Worm (Caenorhabditis elegans) whole organism, late embryonic: ENCODE data around the gene lin-18.
A peak's percentile ranks its signal among the peaks of the same experiment; 100 is the strongest.

Experiments used
- C38D4.7 ChIP-seq: fragments of 200-800 bp; sonication (Bioruptor generic); optimal IDR thresholded peaks from 2 replicates; lab custom pipeline; 2018; ENCODE audit warnings: mild to moderate bottlenecking, missing genetic modification characterization, moderate library complexity, missing compliant biosample characterization
- F13H6.1 ChIP-seq: sonication (generic microtip); optimal IDR thresholded peaks from 2 replicates; lab custom pipeline; 2016; ENCODE audit warnings: missing genetic modification characterization, missing compliant biosample characterization
- K02D7.2 ChIP-seq: sonication (generic microtip); optimal IDR thresholded peaks from 2 replicates; lab custom pipeline; 2017; ENCODE audit warnings: mild to moderate bottlenecking, missing genetic modification characterization, missing compliant biosample characterization
- ama-1 ChIP-seq: fragments of 150-350 bp; optimal IDR thresholded peaks from 2 replicates; lab custom pipeline; 2014
- ceh-18 ChIP-seq: sonication (generic microtip); optimal IDR thresholded peaks from 2 replicates; lab custom pipeline; 2016; ENCODE audit warnings: missing genetic modification characterization, missing compliant biosample characterization
- ceh-19 ChIP-seq: fragments of 200-800 bp; sonication (Bioruptor generic); optimal IDR thresholded peaks from 2 replicates; lab custom pipeline; 2018; ENCODE audit warnings: mild to moderate bottlenecking, missing genetic modification characterization, missing compliant biosample characterization
- ceh-22 ChIP-seq: sonication (generic microtip); optimal IDR thresholded peaks from 2 replicates; lab custom pipeline; 2017; ENCODE audit warnings: missing biosample characterization, missing genetic modification characterization
- ceh-31 ChIP-seq: sonication (generic microtip); optimal IDR thresholded peaks from 2 replicates; lab custom pipeline; 2016; ENCODE audit warnings: missing genetic modification characterization, missing compliant biosample characterization
- ceh-6 ChIP-seq: fragments of 200-800 bp; sonication (Bioruptor generic); optimal IDR thresholded peaks from 2 replicates; lab custom pipeline; 2018; ENCODE audit warnings: mild to moderate bottlenecking, missing genetic modification characterization, missing compliant biosample characterization
- ceh-9 ChIP-seq: sonication (generic microtip); optimal IDR thresholded peaks from 2 replicates; lab custom pipeline; 2016; ENCODE audit warnings: mild to moderate bottlenecking, missing genetic modification characterization, inconsistent platforms, missing compliant biosample characterization
- che-1 ChIP-seq: sonication (generic microtip); optimal IDR thresholded peaks from 2 replicates; lab custom pipeline; 2016; ENCODE audit warnings: mild to moderate bottlenecking, missing genetic modification characterization, missing compliant biosample characterization
- dmd-4 ChIP-seq: sonication (generic microtip); optimal IDR thresholded peaks from 2 replicates; lab custom pipeline; 2016; ENCODE audit warnings: borderline replicate concordance, missing genetic modification characterization, missing compliant biosample characterization
- elt-2 ChIP-seq: sonication (generic microtip); optimal IDR thresholded peaks from 2 replicates; lab custom pipeline; 2016; ENCODE audit warnings: missing genetic modification reagents, missing genetic modification characterization, missing compliant biosample characterization
- elt-4 ChIP-seq: sonication (generic microtip); optimal IDR thresholded peaks from 2 replicates; lab custom pipeline; 2016; ENCODE audit warnings: missing genetic modification characterization, missing compliant biosample characterization
- ets-4 ChIP-seq: sonication (generic microtip); optimal IDR thresholded peaks from 2 replicates; lab custom pipeline; 2016; ENCODE audit warnings: missing genetic modification characterization, missing compliant biosample characterization
- fax-1 ChIP-seq: sonication (generic microtip); optimal IDR thresholded peaks from 2 replicates; lab custom pipeline; 2016; ENCODE audit warnings: missing genotype, missing genetic modification characterization, missing compliant biosample characterization
- fkh-10 ChIP-seq: fragments of 150-350 bp; optimal IDR thresholded peaks from 2 replicates; lab custom pipeline; 2014; ENCODE audit warnings: missing biosample characterization, missing genetic modification reagents, missing genetic modification characterization
- fkh-6 ChIP-seq: sonication (generic microtip); optimal IDR thresholded peaks from 2 replicates; lab custom pipeline; 2016; ENCODE audit warnings: missing genetic modification characterization, missing compliant biosample characterization
- hlh-13 ChIP-seq: fragments of 200-800 bp; sonication (Bioruptor generic); optimal IDR thresholded peaks from 2 replicates; lab custom pipeline; 2018; ENCODE audit warnings: mild to moderate bottlenecking, missing genetic modification characterization, missing compliant biosample characterization
- hlh-8 ChIP-seq: sonication (generic microtip); optimal IDR thresholded peaks from 2 replicates; lab custom pipeline; 2016; ENCODE audit warnings: missing genotype, missing genetic modification characterization, missing compliant biosample characterization
- lim-6 ChIP-seq: sonication (generic microtip); optimal IDR thresholded peaks from 2 replicates; lab custom pipeline; 2016; ENCODE audit warnings: missing genetic modification characterization, missing compliant biosample characterization
- madf-2 ChIP-seq: sonication (generic microtip); optimal IDR thresholded peaks from 2 replicates; lab custom pipeline; 2017; ENCODE audit warnings: missing genetic modification characterization, missing compliant biosample characterization
- mec-3 ChIP-seq: sonication (generic microtip); optimal IDR thresholded peaks from 2 replicates; lab custom pipeline; 2016; ENCODE audit warnings: borderline replicate concordance, missing genetic modification characterization, missing compliant biosample characterization
- nfya-1 ChIP-seq: sonication (generic microtip); optimal IDR thresholded peaks from 2 replicates; lab custom pipeline; 2017; ENCODE audit warnings: missing genetic modification characterization, mild to moderate bottlenecking, missing compliant biosample characterization, antibody characterized with exemption, moderate library complexity
- nhr-11 ChIP-seq: fragments of 150-350 bp; optimal IDR thresholded peaks from 2 replicates; lab custom pipeline; 2014; ENCODE audit warnings: missing biosample characterization, missing genetic modification characterization
- npax-4 ChIP-seq: sonication (generic microtip); optimal IDR thresholded peaks from 2 replicates; lab custom pipeline; 2016; ENCODE audit warnings: missing genetic modification characterization, missing compliant biosample characterization
- pag-3 ChIP-seq: sonication (generic microtip); optimal IDR thresholded peaks from 2 replicates; lab custom pipeline; 2016; ENCODE audit warnings: missing compliant biosample characterization, missing genetic modification characterization, borderline replicate concordance
- pat-9 ChIP-seq: fragments of 200-800 bp; sonication (Bioruptor generic); optimal IDR thresholded peaks from 2 replicates; lab custom pipeline; 2018; ENCODE audit warnings: mild to moderate bottlenecking, missing genetic modification characterization, moderate library complexity, missing compliant biosample characterization
- pax-1 ChIP-seq: fragments of 150-350 bp; optimal IDR thresholded peaks from 2 replicates; lab custom pipeline; 2014; ENCODE audit warnings: missing biosample characterization, missing genetic modification characterization
- pha-4 ChIP-seq: fragments of 150-350 bp; optimal IDR thresholded peaks from 2 replicates; lab custom pipeline; 2018; ENCODE audit warnings: missing biosample characterization, missing genetic modification reagents, missing genetic modification characterization
- ref-2 ChIP-seq: sonication (generic microtip); optimal IDR thresholded peaks from 2 replicates; lab custom pipeline; 2016; ENCODE audit warnings: missing genetic modification characterization, missing compliant biosample characterization
- rnt-1 ChIP-seq: sonication (generic microtip); optimal IDR thresholded peaks from 2 replicates; lab custom pipeline; 2016; ENCODE audit warnings: missing genetic modification characterization, missing compliant biosample characterization
- sdc-2 ChIP-seq: sonication (generic microtip); optimal IDR thresholded peaks from 2 replicates; lab custom pipeline; 2016; ENCODE audit warnings: missing genotype, missing genetic modification characterization, missing compliant biosample characterization
- sox-2 ChIP-seq: fragments of 200-800 bp; sonication (Bioruptor generic); IDR thresholded peaks from 2 replicates; pipeline ENCODE4 v1.3.6; 2022; ENCODE audit warnings: missing genetic modification reagents, missing genetic modification characterization, missing compliant biosample characterization
- sox-4 ChIP-seq: sonication (generic microtip); optimal IDR thresholded peaks from 2 replicates; lab custom pipeline; 2017; ENCODE audit warnings: mild to moderate bottlenecking, missing genetic modification characterization, inconsistent platforms, missing compliant biosample characterization
- ttx-3 ChIP-seq: sonication (generic microtip); optimal IDR thresholded peaks from 2 replicates; lab custom pipeline; 2016; ENCODE audit warnings: missing genetic modification reagents, missing genetic modification characterization, missing compliant biosample characterization
- unc-3 ChIP-seq, 2 experiments: fragments of 200-800 bp in 1 of 2; sonication (Bioruptor generic) in 1 of 2; sonication (generic microtip) in 1 of 2; conservative IDR thresholded peaks in 1 of 2; optimal IDR thresholded peaks in 1 of 2; 2 replicates each; pipeline versions ENCODE4 v1.3.6 to Lab custom; 2016 to 2022; ENCODE audit warnings: missing compliant biosample characterization in 2 of 2, missing genetic modification characterization in 2 of 2, missing genetic modification reagents in 1 of 2
- unc-55 ChIP-seq: sonication (generic microtip); optimal IDR thresholded peaks from 2 replicates; lab custom pipeline; 2017; ENCODE audit warnings: missing biosample characterization, missing genetic modification reagents, missing genetic modification characterization
- ztf-16 ChIP-seq: sonication (generic microtip); optimal IDR thresholded peaks from 2 replicates; lab custom pipeline; 2017; ENCODE audit warnings: missing genetic modification characterization, missing compliant biosample characterization

lin-18 gene

ce11 chrX:3969980-3970403 is 11.6 kb downstream of the lin-18 start (continued):
- TF ChIP-seq ceh-9 (tag; lab: Kevin White, UChicago) (peak; percentile 3), lim-6 (tag; lab: Kevin White, UChicago) (no peak), elt-4 (tag; lab: Kevin White, UChicago) (no peak), fkh-6 (tag; lab: Kevin White, UChicago) (peak; percentile 72), sox-4 (tag; lab: Kevin White, UChicago) (peak; percentile 84), pag-3 (tag; lab: Kevin White, UChicago) (no peak), unc-55 (GFP tag; lab: Kevin White, UChicago) (no peak), ceh-19 (peak; percentile 73), fkh-10 (no peak), hlh-8 (tag; lab: Kevin White, UChicago) (peak; percentile 56), sox-2 (GFP tag; lab: Robert Waterston, UW) (peak; percentile 84), pax-1 (tag; lab: Kevin White, UChicago) (peak; percentile 18), ets-4 (no peak), mec-3 (tag; lab: Kevin White, UChicago) (no peak), elt-2 (tag; lab: Kevin White, UChicago) (peak; percentile 91), K02D7.2 (tag; lab: Kevin White, UChicago) (peak; percentile 64), ceh-22 (tag; lab: Kevin White, UChicago) (peak; percentile 24)

ce11 chrX:3970786-3971185 is 12.4 kb downstream of the lin-18 start:
- TF ChIP-seq pag-3 (tag; lab: Kevin White, UChicago), result no peak
- peak; percentile 1 for TF ChIP-seq ref-2 (tag; lab: Kevin White, UChicago)

- TF ChIP-seq unc-3 (GFP tag; conservative IDR thresholded peaks at IDR 0.05; lab: Robert Waterston, UW) (no peak), unc-3 (tag; optimal IDR thresholded peaks at IDR 0.05; lab: Kevin White, UChicago) (no peak), ceh-22 (tag; lab: Kevin White, UChicago) (no peak), ceh-6 (GFP tag; lab: Kevin White, UChicago) (no peak), npax-4 (tag; lab: Kevin White, UChicago) (no peak), ttx-3 (tag; lab: Kevin White, UChicago) (no peak), ceh-31 (tag; lab: Kevin White, UChicago) (no peak), ceh-18 (tag; lab: Kevin White, UChicago) (no peak), dmd-4 (tag; lab: Kevin White, UChicago) (no peak), fkh-6 (tag; lab: Kevin White, UChicago) (no peak), hlh-8 (tag; lab: Kevin White, UChicago) (no peak), che-1 (tag; lab: Kevin White, UChicago) (no peak), F13H6.1 (no peak), C38D4.7 (no peak), hlh-13 (GFP tag; lab: Kevin White, UChicago) (no peak), ceh-9 (tag; lab: Kevin White, UChicago) (no peak), ama-1 (no peak), madf-2 (tag; lab: Kevin White, UChicago) (no peak), mec-3 (tag; lab: Kevin White, UChicago) (no peak)
Observed at ce11 chrX:3973534-3973933, 15.2 kb downstream of the lin-18 start, which contains the start of gene C16B8.4. Gene C16B8.4 (minus strand): TSS chrX:3973634.

DNA sequence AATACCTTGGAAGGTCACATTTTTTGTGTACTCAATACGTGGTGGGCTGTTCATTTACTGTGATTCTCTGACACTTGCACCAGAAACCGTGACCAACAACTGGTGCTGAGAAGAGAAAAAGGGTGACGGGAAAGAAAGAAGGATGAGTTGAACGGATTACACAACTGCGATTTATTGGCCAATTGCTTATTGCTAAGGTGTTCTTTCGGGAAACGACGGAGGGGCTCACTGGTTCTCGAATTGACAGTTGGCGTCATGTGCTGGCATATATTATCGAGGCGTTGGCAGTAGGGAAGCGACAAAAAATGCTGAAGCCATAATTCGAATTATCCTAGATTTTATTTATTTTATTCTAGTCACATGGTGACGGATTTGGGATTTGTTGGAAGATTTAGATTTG is 15.8 kb downstream of the lin-18 start:
- TF ChIP-seq pha-4 (tag; lab: Kevin White, UChicago) (no peak), rnt-1 (tag; lab: Kevin White, UChicago) (no peak), nfya-1 (tag; lab: Kevin White, UChicago) (no peak), ztf-16 (tag; lab: Kevin White, UChicago) (no peak), nhr-11 (tag; lab: Kevin White, UChicago) (no peak), sdc-2 (tag; lab: Kevin White, UChicago) (no peak), ref-2 (tag; lab: Kevin White, UChicago) (no peak), fax-1 (tag; lab: Kevin White, UChicago) (no peak), ceh-9 (tag; lab: Kevin White, UChicago) (no peak), pat-9 (tag; lab: Kevin White, UChicago) (no peak), che-1 (tag; lab: Kevin White, UChicago) (no peak)
